Fruit fly (Drosophila melanogaster) whole organism, embryonic: ENCODE data around the gene DppIII.
A peak's percentile ranks its signal among the peaks of the same experiment; 100 is the strongest.

Experiments used
- Adf1 ChIP-seq: fragments of 200-800 bp; sonication (Bioruptor generic); IDR thresholded peaks from 2 replicates; pipeline ENCODE4 v1.3.6; 2022; ENCODE audit warnings: missing biosample characterization, missing genetic modification characterization
- CG11695 ChIP-seq: fragments of 200-800 bp; sonication (Bioruptor generic); IDR thresholded peaks from 3 replicates; pipeline ENCODE4 v1.3.6; 2022; ENCODE audit warnings: missing biosample characterization, missing genetic modification characterization
- CG12071 ChIP-seq: fragments of 200-800 bp; sonication (Bioruptor generic); optimal IDR thresholded peaks from 3 replicates; lab custom pipeline; 2018; ENCODE audit warnings: missing biosample characterization, mild to moderate bottlenecking, missing genetic modification characterization
- CG12391 ChIP-seq: fragments of 200-800 bp; sonication (Bioruptor generic); optimal IDR thresholded peaks from 3 replicates; lab custom pipeline; 2018; ENCODE audit warnings: missing biosample characterization, mild to moderate bottlenecking, missing genetic modification characterization, moderate library complexity
- CG12942 ChIP-seq: fragments of 200-800 bp; sonication (Bioruptor generic); optimal IDR thresholded peaks from 3 replicates; lab custom pipeline; 2016; ENCODE audit warnings: missing biosample characterization, missing genetic modification characterization
- CG13775 ChIP-seq: fragments of 200-800 bp; sonication (Bioruptor generic); optimal IDR thresholded peaks from 3 replicates; lab custom pipeline; 2017; ENCODE audit warnings: missing biosample characterization, mild to moderate bottlenecking, missing genetic modification characterization
- CG15696 ChIP-seq: fragments of 200-800 bp; sonication (Bioruptor generic); optimal IDR thresholded peaks from 2 replicates; lab custom pipeline; 2019; ENCODE audit warnings: missing biosample characterization, mild to moderate bottlenecking, missing genetic modification characterization, moderate library complexity
- CG2129 ChIP-seq: fragments of 200-800 bp; sonication (Bioruptor generic); IDR thresholded peaks from 2 replicates; pipeline ENCODE4 v1.3.6; 2022; ENCODE audit warnings: missing biosample characterization, missing genetic modification characterization; ENCODE audit not compliant: partially characterized antibody
- CG2199 ChIP-seq: fragments of 200-800 bp; sonication (Bioruptor generic); IDR thresholded peaks from 3 replicates; pipeline ENCODE4 v1.3.6; 2022; ENCODE audit warnings: missing biosample characterization, missing genetic modification characterization
- CG2889 ChIP-seq: fragments of 200-800 bp; sonication (Bioruptor generic); IDR thresholded peaks from 3 replicates; pipeline ENCODE4 v1.3.6; 2022; ENCODE audit warnings: missing biosample characterization, missing genetic modification characterization
- CG33213 ChIP-seq: fragments of 200-800 bp; sonication (Bioruptor generic); optimal IDR thresholded peaks from 3 replicates; lab custom pipeline; 2016; ENCODE audit warnings: missing biosample characterization, missing genetic modification characterization
- CG34422 ChIP-seq: fragments of 200-800 bp; sonication (Bioruptor generic); IDR thresholded peaks from 3 replicates; pipeline ENCODE4 v1.3.6; 2022; ENCODE audit warnings: missing biosample characterization, missing genetic modification characterization
- CG4282 ChIP-seq: fragments of 200-800 bp; sonication (Bioruptor generic); optimal IDR thresholded peaks from 2 replicates; lab custom pipeline; 2016; ENCODE audit warnings: missing biosample characterization, missing genetic modification characterization
- CG4707 ChIP-seq: fragments of 200-800 bp; sonication (Bioruptor generic); optimal IDR thresholded peaks from 2 replicates; lab custom pipeline; 2018; ENCODE audit warnings: missing biosample characterization, mild to moderate bottlenecking, missing genetic modification characterization, moderate library complexity
- CG6272 ChIP-seq: fragments of 200-800 bp; sonication (Bioruptor generic); IDR thresholded peaks from 2 replicates; pipeline ENCODE4 v1.3.6; 2022; ENCODE audit warnings: missing biosample characterization, missing genetic modification characterization
- CG7271 ChIP-seq: fragments of 200-800 bp; sonication (Bioruptor generic); optimal IDR thresholded peaks from 2 replicates; lab custom pipeline; 2018; ENCODE audit warnings: missing biosample characterization, mild to moderate bottlenecking, missing genetic modification characterization, moderate library complexity
- CG7987 ChIP-seq: fragments of 200-800 bp; sonication (Bioruptor generic); optimal IDR thresholded peaks from 2 replicates; lab custom pipeline; 2018; ENCODE audit warnings: missing biosample characterization, mild to moderate bottlenecking, missing genetic modification characterization, moderate library complexity
- CG9727 ChIP-seq: fragments of 200-800 bp; sonication (Bioruptor generic); optimal IDR thresholded peaks from 3 replicates; lab custom pipeline; 2017; ENCODE audit warnings: missing biosample characterization, mild to moderate bottlenecking, missing genetic modification characterization
- CHES-1-like ChIP-seq: fragments of 200-800 bp; sonication (Bioruptor generic); optimal IDR thresholded peaks from 2 replicates; lab custom pipeline; 2016; ENCODE audit warnings: missing biosample characterization, missing genetic modification characterization
- Dll ChIP-seq: fragments of 200-800 bp; sonication (Bioruptor generic); IDR thresholded peaks from 4 replicates; pipeline ENCODE4 v1.3.6; 2022; ENCODE audit warnings: missing biosample characterization, missing genetic modification characterization; ENCODE audit not compliant: partially characterized antibody
- Gsc ChIP-seq: fragments of 200-800 bp; sonication (Bioruptor generic); IDR thresholded peaks from 2 replicates; pipeline ENCODE4 v1.3.6; 2022; ENCODE audit warnings: missing biosample characterization, missing genetic modification characterization
- HLH4C ChIP-seq: fragments of 200-800 bp; sonication (Bioruptor generic); IDR thresholded peaks from 3 replicates; pipeline ENCODE4 v1.3.6; 2022; ENCODE audit warnings: missing biosample characterization, missing genetic modification characterization; ENCODE audit not compliant: partially characterized antibody
- HLHmδ ChIP-seq: fragments of 200-800 bp; sonication (Bioruptor generic); optimal IDR thresholded peaks from 2 replicates; lab custom pipeline; 2018; ENCODE audit warnings: missing biosample characterization, mild to moderate bottlenecking, missing genetic modification characterization, moderate library complexity
- Hr51 ChIP-seq, 2 experiments: fragments of 200-800 bp; sonication (Bioruptor generic); optimal IDR thresholded peaks; 2 replicates in 1 of 2; 3 replicates in 1 of 2; lab custom pipeline; 2016 to 2018; ENCODE audit warnings: missing biosample characterization in 2 of 2, missing genetic modification characterization in 2 of 2, mild to moderate bottlenecking in 1 of 2, moderate library complexity in 1 of 2
- Ptx1 ChIP-seq: fragments of 200-800 bp; sonication (Bioruptor generic); IDR thresholded peaks from 2 replicates; pipeline ENCODE4 v1.3.6; 2022; ENCODE audit warnings: missing biosample characterization, missing genetic modification characterization
- Scr ChIP-seq: fragments of 200-800 bp; sonication (Bioruptor generic); IDR thresholded peaks from 2 replicates; pipeline ENCODE4 v1.3.6; 2022; ENCODE audit warnings: missing biosample characterization, missing genetic modification characterization; ENCODE audit not compliant: partially characterized antibody
- Tbp ChIP-seq: fragments of >200 bp; optimal IDR thresholded peaks from 2 replicates; lab custom pipeline; 2018; ENCODE audit warnings: missing biosample characterization, missing genetic modification characterization
- ac ChIP-seq: fragments of 200-800 bp; sonication (Bioruptor generic); optimal IDR thresholded peaks from 3 replicates; lab custom pipeline; 2017; ENCODE audit warnings: missing biosample characterization, mild to moderate bottlenecking, missing genetic modification characterization
- ase ChIP-seq: fragments of 200-800 bp; sonication (Bioruptor generic); IDR thresholded peaks from 3 replicates; pipeline ENCODE4 v1.3.6; 2022; ENCODE audit warnings: missing biosample characterization, missing genetic modification characterization
- chn ChIP-seq: fragments of 200-800 bp; sonication (Bioruptor generic); optimal IDR thresholded peaks from 2 replicates; lab custom pipeline; 2016; ENCODE audit warnings: missing biosample characterization, missing genetic modification characterization
- ci ChIP-seq: fragments of 200-800 bp; sonication (Bioruptor generic); IDR thresholded peaks from 3 replicates; pipeline ENCODE4 v1.3.6; 2022; ENCODE audit warnings: missing biosample characterization, missing genetic modification characterization
- corto ChIP-seq: fragments of 200-800 bp; sonication (Bioruptor generic); optimal IDR thresholded peaks from 2 replicates; lab custom pipeline; 2016; ENCODE audit warnings: missing biosample characterization, mild to moderate bottlenecking, missing genetic modification characterization, moderate library complexity
- crc ChIP-seq: fragments of 200-800 bp; sonication (Bioruptor generic); optimal IDR thresholded peaks from 2 replicates; lab custom pipeline; 2016; ENCODE audit warnings: missing biosample characterization, missing genetic modification characterization
- crp ChIP-seq, 2 experiments: fragments of 200-800 bp; sonication (Bioruptor generic); optimal IDR thresholded peaks; 2 replicates in 1 of 2; 3 replicates in 1 of 2; lab custom pipeline; 2017; ENCODE audit warnings: missing biosample characterization in 2 of 2, missing genetic modification characterization in 2 of 2, mild to moderate bottlenecking in 1 of 2, moderate library complexity in 1 of 2
- cwo ChIP-seq: fragments of 200-800 bp; sonication (Bioruptor generic); optimal IDR thresholded peaks from 3 replicates; lab custom pipeline; 2017; ENCODE audit warnings: missing biosample characterization, missing genetic modification characterization, mild to moderate bottlenecking, moderate library complexity, missing genetic modification reagents
- dimm ChIP-seq: fragments of 200-800 bp; sonication (Bioruptor generic); IDR thresholded peaks from 2 replicates; pipeline ENCODE4 v1.3.6; 2022; ENCODE audit warnings: missing biosample characterization, missing genetic modification characterization
- fd102C ChIP-seq: fragments of 200-800 bp; sonication (Bioruptor generic); optimal IDR thresholded peaks from 2 replicates; lab custom pipeline; 2018; ENCODE audit warnings: missing biosample characterization, mild to moderate bottlenecking, missing genetic modification characterization, moderate library complexity
- h ChIP-seq: fragments of >200 bp; optimal IDR thresholded peaks from 2 replicates; lab custom pipeline; 2017
- insv ChIP-seq, 2 experiments: fragments of 200-800 bp; sonication (Bioruptor generic); optimal IDR thresholded peaks; 3 replicates each; lab custom pipeline; 2016 to 2018; ENCODE audit warnings: missing biosample characterization in 2 of 2, missing genetic modification characterization in 2 of 2
- kni ChIP-seq: fragments of 200-800 bp; sonication (Bioruptor generic); optimal IDR thresholded peaks from 3 replicates; lab custom pipeline; 2017; ENCODE audit warnings: mild to moderate bottlenecking, missing biosample characterization, missing genetic modification reagents, missing genetic modification characterization
- lbe ChIP-seq: fragments of 200-800 bp; sonication (Bioruptor generic); optimal IDR thresholded peaks from 2 replicates; lab custom pipeline; 2016; ENCODE audit warnings: missing biosample characterization, mild to moderate bottlenecking, missing genetic modification characterization
- mld ChIP-seq: fragments of 200-800 bp; sonication (Bioruptor generic); IDR thresholded peaks from 3 replicates; pipeline ENCODE4 v1.3.6; 2022; ENCODE audit warnings: missing biosample characterization, missing genetic modification characterization; ENCODE audit not compliant: partially characterized antibody
- odd ChIP-seq: fragments of 200-800 bp; sonication (Bioruptor generic); optimal IDR thresholded peaks from 2 replicates; lab custom pipeline; 2017; ENCODE audit warnings: missing biosample characterization, mild to moderate bottlenecking, missing genetic modification characterization
- otp ChIP-seq: fragments of 200-800 bp; sonication (Bioruptor generic); IDR thresholded peaks from 3 replicates; pipeline ENCODE4, ENCODE4 v1.3.6; 2022; ENCODE audit warnings: missing biosample characterization, missing genetic modification characterization
- ro ChIP-seq: fragments of 200-800 bp; sonication (Bioruptor generic); IDR thresholded peaks from 2 replicates; pipeline ENCODE4 v1.3.6; 2022; ENCODE audit warnings: missing biosample characterization, missing genetic modification characterization
- run ChIP-seq: fragments of 200-800 bp; sonication (Bioruptor generic); optimal IDR thresholded peaks from 3 replicates; lab custom pipeline; 2018; ENCODE audit warnings: missing biosample characterization, mild to moderate bottlenecking, missing genetic modification characterization
- tin ChIP-seq: fragments of 200-800 bp; sonication (Bioruptor generic); optimal IDR thresholded peaks from 3 replicates; lab custom pipeline; 2016; ENCODE audit warnings: missing biosample characterization, missing genetic modification characterization
- tll ChIP-seq, 2 experiments: fragments of 200-800 bp in 1 of 2; fragments of >200 bp in 1 of 2; sonication (Bioruptor generic) in 1 of 2; optimal IDR thresholded peaks; 2 replicates each; lab custom pipeline; 2017 to 2019; ENCODE audit warnings: missing biosample characterization in 2 of 2, missing genetic modification characterization in 2 of 2, mild to moderate bottlenecking in 1 of 2, moderate library complexity in 1 of 2
- tx ChIP-seq: fragments of 200-800 bp; sonication (Bioruptor generic); optimal IDR thresholded peaks from 2 replicates; lab custom pipeline; 2016; ENCODE audit warnings: missing biosample characterization, missing genetic modification characterization
- vvl ChIP-seq: fragments of 200-800 bp; sonication (Bioruptor generic); IDR thresholded peaks from 2 replicates; pipeline ENCODE4 v1.3.6; 2022; ENCODE audit warnings: missing biosample characterization, missing genetic modification characterization
- zen ChIP-seq: fragments of 200-800 bp; sonication (Bioruptor generic); optimal IDR thresholded peaks from 3 replicates; lab custom pipeline; 2018; ENCODE audit warnings: missing biosample characterization, mild to moderate bottlenecking, missing genetic modification characterization, moderate library complexity

Gene DppIII

DNA sequence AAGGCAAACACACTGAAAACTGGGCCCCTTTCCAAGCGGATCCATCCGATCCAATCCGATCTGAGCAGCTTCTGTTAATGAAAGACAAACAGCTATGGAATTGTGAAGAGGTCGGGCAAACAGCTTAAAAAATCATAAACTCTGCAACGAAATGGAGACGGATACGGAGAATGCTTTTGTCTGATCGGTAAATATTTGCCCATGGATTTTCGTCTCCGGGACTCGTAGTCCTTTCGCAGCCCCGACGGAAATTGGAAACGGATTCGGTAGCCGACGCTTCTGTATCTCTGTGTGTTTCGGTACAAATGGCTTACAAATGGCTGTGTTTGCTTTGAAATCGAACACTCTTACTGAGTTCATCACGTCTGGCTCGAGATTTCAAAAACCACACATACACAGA, 17.3 kb upstream of the DppIII start:
- TF ChIP-seq CG7987 (GFP tag; lab: Kevin White, UChicago) = no peak
- no peak for TF ChIP-seq run (tag; lab: Kevin White, UChicago)
- TF ChIP-seq CG11695 (GFP tag; lab: Robert Waterston, UW) = no peak
- no peak for TF ChIP-seq CG6272 (GFP tag; lab: Robert Waterston, UW)
- peak; percentile 39 for TF ChIP-seq CG15696 (tag; lab: Kevin White, UChicago)
- no peak for TF ChIP-seq HLH4C (GFP tag; lab: Robert Waterston, UW)
- TF ChIP-seq fd102C (GFP tag; lab: Kevin White, UChicago) = peak; percentile 57
- no peak for TF ChIP-seq Dll (GFP tag; lab: Robert Waterston, UW)
- no peak for TF ChIP-seq Scr (GFP tag; lab: Robert Waterston, UW)
- no peak for TF ChIP-seq h
- no peak for TF ChIP-seq cwo (GFP tag; lab: Kevin White, UChicago)
- no peak for TF ChIP-seq crp (GFP tag; optimal IDR thresholded peaks at IDR 0.05; lab: Kevin White, UChicago)
- no peak for TF ChIP-seq tin
- no peak for TF ChIP-seq Ptx1 (GFP tag; lab: Robert Waterston, UW)
- no peak for TF ChIP-seq CG12071 (GFP tag; lab: Kevin White, UChicago)
- no peak for TF ChIP-seq tx
- TF ChIP-seq Tbp = no peak
- no peak for TF ChIP-seq CG12391 (tag; lab: Kevin White, UChicago)
- TF ChIP-seq tll (GFP tag; optimal IDR thresholded peaks at IDR 0.05; lab: Kevin White, UChicago) = peak in 1 of 2 experiments; percentile 85
- TF ChIP-seq otp (GFP tag; lab: Robert Waterston, UW) = no peak
- TF ChIP-seq HLHmδ (GFP tag; lab: Kevin White, UChicago) = no peak
- TF ChIP-seq CG4707 = no peak
- no peak for TF ChIP-seq insv (GFP tag; optimal IDR thresholded peaks at IDR 0.05; lab: Kevin White, UChicago)
- no peak for TF ChIP-seq ro (GFP tag; lab: Robert Waterston, UW)
- TF ChIP-seq Gsc (GFP tag; lab: Robert Waterston, UW) = no peak
- no peak for TF ChIP-seq ase
- TF ChIP-seq kni (GFP tag; lab: Kevin White, UChicago) = peak; percentile 23
- no peak for TF ChIP-seq chn (GFP tag; lab: Kevin White, UChicago)
- TF ChIP-seq mld (GFP tag; lab: Robert Waterston, UW) = no peak
- no peak for TF ChIP-seq CG2889 (GFP tag; lab: Robert Waterston, UW)
- TF ChIP-seq CG12942 (GFP tag; lab: Kevin White, UChicago) = no peak
- no peak; the same call in 2 of the 3 replicates for TF ChIP-seq ci (GFP tag; lab: Robert Waterston, UW)
- no peak for TF ChIP-seq odd
- TF ChIP-seq CG2199 = no peak
- TF ChIP-seq crc = no peak
- TF ChIP-seq Hr51 (GFP tag; optimal IDR thresholded peaks at IDR 0.05; lab: Kevin White, UChicago) = no peak
- TF ChIP-seq Adf1 (GFP tag; lab: Robert Waterston, UW) = no peak
- no peak for TF ChIP-seq vvl (GFP tag; lab: Robert Waterston, UW)
- TF ChIP-seq CG7271 = no peak
- peak; percentile 6 for TF ChIP-seq zen (tag; lab: Kevin White, UChicago)
- TF ChIP-seq dimm (GFP tag; lab: Robert Waterston, UW) = no peak
- no peak for TF ChIP-seq CHES-1-like (GFP tag; lab: Kevin White, UChicago)
- TF ChIP-seq ac = peak; percentile 36
- TF ChIP-seq lbe (GFP tag; lab: Kevin White, UChicago) = no peak
- TF ChIP-seq CG13775 (GFP tag; lab: Kevin White, UChicago) = no peak
- no peak for TF ChIP-seq corto (GFP tag; lab: Kevin White, UChicago)
- TF ChIP-seq CG9727 (GFP tag; lab: Kevin White, UChicago) = peak; percentile 20
- no peak for TF ChIP-seq CG33213 (GFP tag; lab: Kevin White, UChicago)
- TF ChIP-seq CG4282 = no peak
- no peak for TF ChIP-seq CG34422 (GFP tag; lab: Robert Waterston, UW)
- TF ChIP-seq CG2129 (GFP tag; lab: Robert Waterston, UW) = no peak
